Worm (Caenorhabditis elegans) whole organism, early embryonic: ENCODE results near the gene swd-2.1.

Source experiments
- B0310.2 ChIP-seq: sonication (generic microtip); optimal IDR thresholded peaks from 2 replicates; lab custom pipeline; 2016; ENCODE audit warnings: mild to moderate bottlenecking, missing genetic modification characterization, missing compliant biosample characterization
- F13C5.2 ChIP-seq: sonication (generic microtip); optimal IDR thresholded peaks from 2 replicates; lab custom pipeline; 2017; ENCODE audit warnings: mild to moderate bottlenecking, missing genetic modification characterization, inconsistent platforms, missing compliant biosample characterization
- aly-1 ChIP-seq: sonication (generic microtip); optimal IDR thresholded peaks from 2 replicates; lab custom pipeline; 2016; ENCODE audit warnings: missing genetic modification characterization, missing compliant biosample characterization
- ama-1 ChIP-seq: fragments of 150-350 bp; optimal IDR thresholded peaks from 2 replicates; lab custom pipeline; 2014
- ceh-13 ChIP-seq: fragments of 200-800 bp; sonication (Bioruptor generic); optimal IDR thresholded peaks from 2 replicates; lab custom pipeline; 2018; ENCODE audit warnings: mild to moderate bottlenecking, missing genetic modification characterization, missing compliant biosample characterization
- ceh-36 ChIP-seq: sonication (generic microtip); optimal IDR thresholded peaks from 2 replicates; lab custom pipeline; 2016; ENCODE audit warnings: missing genetic modification characterization, inconsistent platforms, missing compliant biosample characterization
- ets-7 ChIP-seq: sonication (generic microtip); optimal IDR thresholded peaks from 2 replicates; lab custom pipeline; 2016; ENCODE audit warnings: missing genotype, missing genetic modification characterization, missing compliant biosample characterization
- flt-1 ChIP-seq: fragments of 200-800 bp; sonication (Bioruptor generic); IDR thresholded peaks from 2 replicates; pipeline ENCODE4 v1.3.6; 2022; ENCODE audit warnings: missing genetic modification characterization, missing compliant biosample characterization
- hmbx-1 ChIP-seq: sonication (generic microtip); optimal IDR thresholded peaks from 2 replicates; lab custom pipeline; 2016; ENCODE audit warnings: mild to moderate bottlenecking, missing genetic modification characterization, missing compliant biosample characterization
- hmg-4 ChIP-seq: fragments of 200-800 bp; sonication (Bioruptor generic); optimal IDR thresholded peaks from 2 replicates; lab custom pipeline; 2018; ENCODE audit warnings: mild to moderate bottlenecking, missing genetic modification characterization, missing compliant biosample characterization
- hnd-1 ChIP-seq: sonication (generic microtip); optimal IDR thresholded peaks from 2 replicates; lab custom pipeline; 2016; ENCODE audit warnings: missing genetic modification characterization, missing compliant biosample characterization
- pes-1 ChIP-seq: fragments of 200-800 bp; sonication (Bioruptor generic); IDR thresholded peaks from 2 replicates; pipeline ENCODE4 v1.3.6; 2022; ENCODE audit warnings: missing genetic modification reagents, missing genetic modification characterization, missing compliant biosample characterization
- scrt-1 ChIP-seq: fragments of 200-800 bp; sonication (Bioruptor generic); IDR thresholded peaks from 2 replicates; pipeline ENCODE4 v1.3.6; 2022; ENCODE audit warnings: missing genetic modification characterization, missing compliant biosample characterization
- sea-1 ChIP-seq: fragments of 200-800 bp; sonication (Bioruptor generic); conservative IDR thresholded peaks from 2 replicates; pipeline ENCODE4 v1.3.6; 2022; ENCODE audit warnings: missing genetic modification characterization, missing compliant biosample characterization
- tbx-11 ChIP-seq: fragments of 200-800 bp; sonication (Bioruptor generic); IDR thresholded peaks from 2 replicates; pipeline ENCODE4 v1.3.6; 2022; ENCODE audit warnings: missing genetic modification characterization, missing compliant biosample characterization
- tbx-37 ChIP-seq: fragments of 200-800 bp; sonication (Bioruptor generic); conservative IDR thresholded peaks from 2 replicates; pipeline ENCODE4 v1.3.6; 2022; ENCODE audit warnings: missing genetic modification reagents, missing genetic modification characterization, missing compliant biosample characterization
- tra-4 ChIP-seq: sonication (generic microtip); optimal IDR thresholded peaks from 2 replicates; lab custom pipeline; 2017; ENCODE audit warnings: missing genetic modification characterization, missing compliant biosample characterization

Gene swd-2.1

DNA sequence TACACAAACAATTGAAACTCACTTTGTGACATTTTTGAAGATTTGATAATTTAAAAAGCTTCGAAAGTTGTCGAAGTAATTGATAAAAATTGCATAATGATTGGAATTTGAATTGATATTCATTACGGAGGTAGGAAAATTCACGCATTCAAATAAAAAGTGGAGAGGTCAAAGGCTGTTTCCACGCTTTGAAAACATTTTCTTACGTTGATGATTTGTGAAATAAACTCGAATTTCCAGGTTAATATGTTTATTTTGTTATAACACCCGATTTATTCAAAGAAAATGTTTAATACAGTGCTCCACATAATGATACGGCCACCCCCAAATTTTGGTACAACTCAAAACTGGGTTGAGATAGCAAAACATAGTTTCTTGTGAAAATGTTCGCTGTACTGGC lies 27.4 kb downstream of the swd-2.1 start, which contains the start of gene C33H5.16:
Gene C33H5.16 (minus strand): TSS at position 101 of the 400 bp plus-strand sequence.
- TF ChIP-seq aly-1 (tag; lab: Kevin White, UChicago), result no peak
- TF ChIP-seq ets-7 (tag; lab: Kevin White, UChicago), result no peak
- no peak for TF ChIP-seq B0310.2 (tag; lab: Kevin White, UChicago)
- TF ChIP-seq ceh-36 (tag; lab: Kevin White, UChicago), result no peak
- no peak for TF ChIP-seq sea-1
- TF ChIP-seq tbx-37 (GFP tag; lab: Robert Waterston, UW), result no peak
- TF ChIP-seq ceh-13 (GFP tag; lab: Kevin White, UChicago), result no peak
- no peak for TF ChIP-seq scrt-1 (GFP tag; lab: Robert Waterston, UW)
- TF ChIP-seq tbx-11 (GFP tag; lab: Robert Waterston, UW), result no peak
- TF ChIP-seq hmbx-1 (tag; lab: Kevin White, UChicago), result no peak
- no peak for TF ChIP-seq flt-1
- TF ChIP-seq hnd-1 (tag; lab: Kevin White, UChicago), result no peak
- no peak for TF ChIP-seq pes-1 (GFP tag; lab: Robert Waterston, UW)

DNA sequence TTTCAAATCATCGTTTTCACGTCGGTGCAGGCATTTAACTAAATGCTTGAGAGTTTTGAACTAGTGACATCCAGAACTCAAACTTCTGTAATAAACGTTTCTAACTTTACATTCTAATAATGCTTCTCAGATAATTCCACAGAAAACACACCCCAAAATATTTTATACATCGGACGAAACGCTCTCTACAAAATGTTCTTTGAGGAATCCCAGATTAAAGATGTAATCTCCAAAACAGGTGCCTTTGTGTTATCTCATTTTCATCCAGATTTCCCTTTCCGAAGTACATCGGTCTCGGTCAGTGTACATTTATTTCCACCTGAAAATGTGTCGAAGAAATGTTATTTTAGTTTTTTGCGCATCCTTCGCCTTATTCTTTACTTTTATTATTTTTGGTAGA lies 28.9 kb downstream of the swd-2.1 start, which contains the start of gene C33H5.2:
Gene C33H5.2 (plus strand): TSS at position 301 of the 400 bp plus-strand sequence.
- TF ChIP-seq flt-1 (no peak), ama-1 (lab: Kevin White, UChicago) (no peak), tbx-11 (GFP tag; lab: Robert Waterston, UW) (no peak), ceh-13 (GFP tag; lab: Kevin White, UChicago) (no peak), B0310.2 (tag; lab: Kevin White, UChicago) (no peak), ceh-36 (tag; lab: Kevin White, UChicago) (no peak), hmg-4 (GFP tag; lab: Kevin White, UChicago) (no peak), hmbx-1 (tag; lab: Kevin White, UChicago) (no peak), pes-1 (GFP tag; lab: Robert Waterston, UW) (no peak), F13C5.2 (no peak), scrt-1 (GFP tag; lab: Robert Waterston, UW) (no peak), tbx-37 (GFP tag; lab: Robert Waterston, UW) (no peak), ets-7 (tag; lab: Kevin White, UChicago) (no peak), aly-1 (tag; lab: Kevin White, UChicago) (no peak), tra-4 (tag; lab: Kevin White, UChicago) (no peak), sea-1 (no peak), hnd-1 (tag; lab: Kevin White, UChicago) (no peak)

DNA sequence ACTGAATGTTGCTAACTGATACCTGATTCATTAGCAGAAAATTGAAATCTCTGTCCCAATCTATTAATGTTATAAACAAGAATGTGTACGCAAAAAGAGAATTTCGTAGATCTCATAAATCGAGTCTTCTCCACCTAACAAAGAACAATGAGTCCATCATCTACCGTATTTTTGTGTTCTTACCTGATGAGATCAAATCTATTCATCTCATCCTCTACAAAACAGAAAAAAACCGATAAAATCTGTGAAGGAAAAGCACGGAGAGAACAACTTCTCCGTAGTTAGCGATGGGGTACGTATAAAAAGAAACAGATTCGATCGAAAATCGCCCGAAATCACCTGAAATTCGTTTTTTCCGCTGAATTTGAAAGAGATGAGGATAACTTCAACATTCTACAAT lies 32.8 kb downstream of the swd-2.1 start, which contains the start of gene C33H5.1:
Gene C33H5.1 (plus strand): TSS at position 330 of the 400 bp plus-strand sequence.
- TF ChIP-seq ceh-36 (tag; lab: Kevin White, UChicago), result no peak
- TF ChIP-seq ets-7 (tag; lab: Kevin White, UChicago), result no peak
- TF ChIP-seq tra-4 (tag; lab: Kevin White, UChicago), result no peak
- TF ChIP-seq ceh-13 (GFP tag; lab: Kevin White, UChicago), result no peak
- no peak for TF ChIP-seq hmg-4 (GFP tag; lab: Kevin White, UChicago)
- TF ChIP-seq hmbx-1 (tag; lab: Kevin White, UChicago), result no peak
- no peak for TF ChIP-seq tbx-11 (GFP tag; lab: Robert Waterston, UW)
- TF ChIP-seq B0310.2 (tag; lab: Kevin White, UChicago), result no peak

DNA sequence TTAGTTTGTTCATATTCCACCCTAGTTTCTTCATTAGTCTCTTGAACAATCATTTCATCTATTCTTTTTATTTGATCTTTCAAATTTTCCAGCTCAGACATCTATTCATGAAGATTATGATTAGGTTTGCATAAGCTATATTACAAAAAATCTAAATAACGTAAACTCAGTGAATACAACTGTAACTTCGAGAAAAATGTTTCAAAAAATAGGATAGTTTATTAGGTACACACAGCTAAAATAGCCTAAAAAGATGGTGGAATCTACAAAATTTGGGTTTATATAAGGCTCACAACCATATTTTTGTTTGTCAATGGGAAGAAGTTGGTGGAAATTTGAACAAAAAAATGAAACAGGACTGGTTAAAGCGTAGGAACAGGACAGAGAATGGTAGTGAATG lies 36.9 kb downstream of the swd-2.1 start, which contains the start of gene zgpa-1:
Gene zgpa-1 (minus strand): TSS at position 101 of the 400 bp plus-strand sequence.
- no peak for TF ChIP-seq ama-1 (lab: Kevin White, UChicago)

DNA sequence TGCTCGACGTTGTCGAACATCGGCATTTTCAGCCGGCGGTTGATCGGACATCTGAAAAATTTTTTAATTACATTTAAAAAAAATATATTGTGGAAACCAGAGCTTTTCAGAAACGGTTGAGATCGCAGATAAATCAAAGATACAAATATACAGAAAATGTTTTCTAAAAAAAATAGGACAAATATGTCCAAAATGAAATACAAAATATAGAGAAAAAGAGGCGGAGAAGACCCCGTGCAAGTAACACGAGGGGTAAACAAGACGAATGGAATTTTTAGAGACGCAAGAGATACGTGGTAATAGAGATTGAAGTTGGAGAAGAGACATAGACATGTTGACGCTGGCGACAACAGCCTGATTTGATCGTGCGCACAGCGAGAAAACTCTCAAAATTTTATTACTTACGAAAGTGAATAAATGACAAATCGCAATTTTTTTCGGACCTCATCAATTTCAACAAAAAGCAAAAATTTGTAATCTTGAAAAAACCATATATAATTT lies 39.9 kb downstream of the swd-2.1 start, which contains the start of gene cdgs-1:
Gene cdgs-1 (minus strand): TSS at position 51 of the 501 bp plus-strand sequence.
- no peak for TF ChIP-seq sea-1
- no peak for TF ChIP-seq tbx-11 (GFP tag; lab: Robert Waterston, UW)

DNA sequence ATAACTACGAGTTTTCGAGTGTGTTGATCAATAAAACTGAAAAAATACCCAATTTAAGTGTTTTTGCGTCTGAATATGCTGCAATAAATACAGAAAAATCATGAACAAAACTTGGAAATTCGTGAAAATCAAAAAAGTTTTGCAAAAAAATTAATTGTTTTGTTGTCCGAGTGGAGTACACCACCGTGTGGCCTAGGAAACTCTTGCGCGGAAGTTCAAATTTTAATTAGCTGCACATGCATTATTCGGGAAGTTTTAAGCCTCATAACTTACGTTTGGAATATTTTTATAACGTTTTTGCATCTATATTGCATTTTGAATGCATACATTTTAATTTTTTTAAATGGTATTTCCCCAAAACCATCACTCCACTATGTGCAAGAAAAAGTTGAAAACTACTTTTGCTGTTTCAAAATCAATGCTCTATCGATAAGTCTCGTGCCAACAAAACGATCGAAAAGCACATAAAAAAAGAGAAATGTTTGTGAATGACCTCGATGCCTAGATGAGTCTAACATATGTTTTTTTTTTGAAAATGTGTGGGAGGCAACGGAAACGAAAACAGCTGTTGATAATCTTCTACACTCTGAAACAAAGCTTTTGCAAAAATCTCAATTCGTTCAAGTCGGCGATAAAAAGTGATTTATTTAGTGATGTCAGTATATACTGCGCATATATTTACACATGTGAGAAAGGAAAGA lies 40.7 kb downstream of the swd-2.1 start:
- TF ChIP-seq flt-1, result no peak
- no peak for TF ChIP-seq ets-7 (tag; lab: Kevin White, UChicago)
- no peak for TF ChIP-seq scrt-1 (GFP tag; lab: Robert Waterston, UW)
- TF ChIP-seq F13C5.2, result no peak
- TF ChIP-seq ceh-13 (GFP tag; lab: Kevin White, UChicago), result no peak
- no peak for TF ChIP-seq hmg-4 (GFP tag; lab: Kevin White, UChicago)
- TF ChIP-seq aly-1 (tag; lab: Kevin White, UChicago), result no peak
- TF ChIP-seq tra-4 (tag; lab: Kevin White, UChicago), result no peak
- TF ChIP-seq B0310.2 (tag; lab: Kevin White, UChicago), result no peak
- no peak for TF ChIP-seq hmbx-1 (tag; lab: Kevin White, UChicago)
- no peak for TF ChIP-seq tbx-37 (GFP tag; lab: Robert Waterston, UW)
- no peak for TF ChIP-seq ceh-36 (tag; lab: Kevin White, UChicago)
- no peak for TF ChIP-seq tbx-11 (GFP tag; lab: Robert Waterston, UW)
- TF ChIP-seq hnd-1 (tag; lab: Kevin White, UChicago), result no peak
- no peak for TF ChIP-seq sea-1
- TF ChIP-seq ama-1 (lab: Kevin White, UChicago), result no peak
- no peak for TF ChIP-seq pes-1 (GFP tag; lab: Robert Waterston, UW)

DNA sequence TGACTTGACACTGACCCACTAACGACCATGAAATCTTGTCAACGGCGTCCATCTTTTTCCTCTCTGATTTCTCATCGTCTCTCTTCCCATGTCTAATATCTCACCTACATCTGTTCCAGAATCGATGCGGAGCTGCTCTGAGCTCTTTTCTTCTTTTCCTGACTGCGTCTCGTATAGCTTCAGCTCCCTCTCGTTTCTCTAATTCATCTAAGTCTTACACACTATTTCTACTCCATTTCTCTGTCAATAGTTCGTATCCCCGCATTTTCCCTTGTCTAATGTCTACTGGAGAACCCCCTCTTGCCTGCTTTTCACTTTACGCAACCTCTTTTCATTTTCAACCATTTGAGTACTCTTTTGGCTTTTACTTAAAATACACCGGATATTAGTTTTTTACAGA lies 42.0 kb downstream of the swd-2.1 start, which contains the start of gene ric-3:
Gene ric-3 (plus strand): TSS at position 400 of the 400 bp plus-strand sequence.
- TF ChIP-seq hmbx-1 (tag; lab: Kevin White, UChicago) (no peak), ceh-13 (GFP tag; lab: Kevin White, UChicago) (no peak), ama-1 (lab: Kevin White, UChicago) (no peak), flt-1 (no peak), scrt-1 (GFP tag; lab: Robert Waterston, UW) (no peak), aly-1 (tag; lab: Kevin White, UChicago) (no peak), pes-1 (GFP tag; lab: Robert Waterston, UW) (no peak), F13C5.2 (no peak), ets-7 (tag; lab: Kevin White, UChicago) (no peak), hmg-4 (GFP tag; lab: Kevin White, UChicago) (no peak), tra-4 (tag; lab: Kevin White, UChicago) (no peak), tbx-11 (GFP tag; lab: Robert Waterston, UW) (no peak), sea-1 (no peak), tbx-37 (GFP tag; lab: Robert Waterston, UW) (no peak)
